Worm (Caenorhabditis elegans) whole organism, midembryonic: ENCODE measurements around the gene sra-3.

Experiments used
- flt-1 ChIP-seq: fragments of 200-800 bp; sonication (Bioruptor generic); IDR thresholded peaks from 2 replicates; pipeline ENCODE4 v1.3.6; 2022; ENCODE audit warnings: missing genetic modification characterization, missing compliant biosample characterization
- klf-2 ChIP-seq: fragments of 200-800 bp; sonication (Bioruptor generic); conservative IDR thresholded peaks from 2 replicates; pipeline ENCODE4 v1.3.6; 2022; ENCODE audit warnings: missing genetic modification reagents, missing genetic modification characterization, missing compliant biosample characterization
- tab-1 ChIP-seq: fragments of 200-800 bp; sonication (Bioruptor generic); IDR thresholded peaks from 2 replicates; pipeline ENCODE4 v1.3.6; 2022; ENCODE audit warnings: missing genetic modification characterization, missing compliant biosample characterization
- ztf-29 ChIP-seq: fragments of 200-800 bp; sonication (Bioruptor generic); IDR thresholded peaks from 2 replicates; pipeline ENCODE4 v1.3.6; 2022; ENCODE audit warnings: missing genetic modification reagents, missing genetic modification characterization, missing compliant biosample characterization

ce11 chrII:9551536-9551935, 10.9 kb upstream of the sra-3 start, which contains the start of gene F35H8.12:
- no peak for TF ChIP-seq flt-1 (GFP tag; lab: Robert Waterston, UW)
- no peak for TF ChIP-seq ztf-29
- no peak for TF ChIP-seq tab-1 (GFP tag; lab: Robert Waterston, UW)
- no peak for TF ChIP-seq klf-2
